Comparison of ENCODE assay signal across 1 fruit fly cellular context in the genomic region with DNA sequence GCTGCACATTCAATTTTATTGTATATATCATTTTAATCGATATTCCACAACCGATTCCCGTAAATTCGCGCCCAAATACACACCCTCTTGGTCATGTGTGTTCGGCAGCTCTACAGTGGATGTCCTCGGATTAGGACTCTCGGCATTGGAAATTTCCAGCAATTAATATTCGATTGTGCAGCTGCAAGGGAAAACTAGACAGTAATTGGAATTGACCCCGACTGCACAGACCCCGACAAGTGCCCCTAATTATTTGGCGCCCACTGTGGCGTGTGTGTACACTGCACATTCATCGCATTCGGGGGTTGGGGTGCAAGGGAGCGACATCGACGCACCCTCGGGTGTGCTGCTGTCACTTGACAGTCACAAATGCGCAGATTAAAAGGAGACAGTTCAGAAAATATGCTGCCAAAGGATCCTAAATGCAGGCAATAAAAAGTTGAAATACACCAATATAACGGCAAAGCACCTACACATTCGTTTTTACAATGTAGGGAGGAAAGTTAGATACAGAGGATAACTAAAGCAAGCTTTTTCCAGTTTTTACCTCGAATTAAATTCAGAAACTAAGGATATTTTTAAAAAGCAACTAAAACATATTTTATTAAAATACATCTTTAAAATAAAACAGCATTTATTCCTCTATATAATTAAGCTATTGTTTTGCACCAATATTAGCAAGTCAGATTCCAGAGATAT.
A peak's percentile ranks its signal among the peaks of the same experiment; 100 is the strongest.
TF ChIP-seq lines count a peak whose summit lies in the region.

No protein-coding gene starts in this region.

TF ChIP-seq in whole organism, embryonic, 481 proteins besides CTCF, POLR2A, EP300 and RAD21 (continued from another document and continues in another):
- TF ChIP-seq CoRest (tag; optimal IDR thresholded peaks at IDR 0.05; lab: Kevin White, UChicago) = no peak
- no peak for TF ChIP-seq CG9215 (GFP tag; IDR thresholded peaks at IDR 0.05; lab: Robert Waterston, UW)
- no peak for TF ChIP-seq sob (GFP tag; IDR thresholded peaks at IDR 0.05; lab: Robert Waterston, UW)
- no peak for TF ChIP-seq sqz (GFP tag; optimal IDR thresholded peaks at IDR 0.05; lab: Kevin White, UChicago)
- no peak for TF ChIP-seq maf-S (GFP tag; optimal IDR thresholded peaks at IDR 0.05; lab: Kevin White, UChicago)
- TF ChIP-seq salm (tag; optimal IDR thresholded peaks at IDR 0.05; lab: Kevin White, UChicago) = no peak
- no peak for TF ChIP-seq Xbp1 (GFP tag; optimal IDR thresholded peaks at IDR 0.05; lab: Kevin White, UChicago)
- TF ChIP-seq odd (GFP tag; optimal IDR thresholded peaks at IDR 0.05; lab: Kevin White, UChicago) = no peak
- 0 out of 2 replicates have a peak, but pooled peaks have one; percentile 20 for TF ChIP-seq chm (GFP tag; IDR thresholded peaks at IDR 0.05; lab: Robert Waterston, UW)
- TF ChIP-seq CG3281 (GFP tag; optimal IDR thresholded peaks at IDR 0.05; lab: Kevin White, UChicago) = no peak
- TF ChIP-seq CG14965 (GFP tag; optimal IDR thresholded peaks at IDR 0.05; lab: Kevin White, UChicago; ENCODE audit: borderline replicate concordance) = no peak
- no peak for TF ChIP-seq Dek (tag; optimal IDR thresholded peaks at IDR 0.05; lab: Kevin White, UChicago)
- TF ChIP-seq MBD-R2 (GFP tag; IDR thresholded peaks at IDR 0.05; lab: Robert Waterston, UW) = no peak; the same call in 1 of the 2 replicates
- TF ChIP-seq CG12104 (GFP tag; optimal IDR thresholded peaks at IDR 0.05; lab: Kevin White, UChicago) = no peak
- TF ChIP-seq ranshi (GFP tag; IDR thresholded peaks at IDR 0.05; lab: Robert Waterston, UW) = no peak
- no peak for TF ChIP-seq CrebB (tag; optimal IDR thresholded peaks at IDR 0.05; lab: Kevin White, UChicago)
- no peak for TF ChIP-seq CG13424 (tag; optimal IDR thresholded peaks at IDR 0.05; lab: Kevin White, UChicago)
- TF ChIP-seq Oaz (GFP tag; IDR thresholded peaks at IDR 0.05; lab: Robert Waterston, UW) = no peak
- 0 out of 2 replicates have a peak, but pooled peaks have one; percentile 15 for TF ChIP-seq seq (GFP tag; IDR thresholded peaks at IDR 0.05; lab: Robert Waterston, UW)
- no peak for TF ChIP-seq al (GFP tag; IDR thresholded peaks at IDR 0.05; lab: Robert Waterston, UW)
- TF ChIP-seq Xrp1 (GFP tag; IDR thresholded peaks at IDR 0.05; lab: Robert Waterston, UW) = 0 out of 2 replicates have a peak, but pooled peaks have one; percentile 21
- TF ChIP-seq jing (GFP tag; optimal IDR thresholded peaks at IDR 0.05; lab: Kevin White, UChicago) = no peak
- no peak for TF ChIP-seq oc (tag; optimal IDR thresholded peaks at IDR 0.05; lab: Kevin White, UChicago)
- TF ChIP-seq CG3407 (GFP tag; optimal IDR thresholded peaks at IDR 0.05; lab: Kevin White, UChicago) = no peak
- no peak for TF ChIP-seq Neu2 (GFP tag; optimal IDR thresholded peaks at IDR 0.05; lab: Kevin White, UChicago; ENCODE audit: borderline replicate concordance)
- TF ChIP-seq psq (GFP tag; optimal IDR thresholded peaks at IDR 0.05; lab: Kevin White, UChicago) = no peak
- no peak for TF ChIP-seq HLHmδ (GFP tag; optimal IDR thresholded peaks at IDR 0.05; lab: Kevin White, UChicago)
- no peak for TF ChIP-seq CG7357 (GFP tag; IDR thresholded peaks at IDR 0.05; lab: Robert Waterston, UW)
- TF ChIP-seq CG13123 (GFP tag; optimal IDR thresholded peaks at IDR 0.05; lab: Kevin White, UChicago) = no peak
- TF ChIP-seq klu (GFP tag; IDR thresholded peaks at IDR 0.05; lab: Robert Waterston, UW) = no peak
- no peak for TF ChIP-seq ttk (GFP tag; IDR thresholded peaks at IDR 0.05; lab: Robert Waterston, UW)
- TF ChIP-seq ssp (GFP tag; IDR thresholded peaks at IDR 0.05; lab: Robert Waterston, UW) = no peak
- peak; percentile 35 for TF ChIP-seq CG1603 (tag; optimal IDR thresholded peaks at IDR 0.05; lab: Kevin White, UChicago)
- TF ChIP-seq chif (GFP tag; optimal IDR thresholded peaks at IDR 0.05; lab: Kevin White, UChicago) = peak in 1 of 2 experiments; percentile 12
- no peak for TF ChIP-seq Ets65A (GFP tag; lab: Kevin White, UChicago)
- no peak for TF ChIP-seq CG12744 (GFP tag; optimal IDR thresholded peaks at IDR 0.05; lab: Kevin White, UChicago)
- no peak for TF ChIP-seq CHES-1-like (GFP tag; optimal IDR thresholded peaks at IDR 0.05; lab: Kevin White, UChicago)
- no peak for TF ChIP-seq Scr (GFP tag; IDR thresholded peaks at IDR 0.05; lab: Robert Waterston, UW; ENCODE audit: partially characterized antibody)
- no peak for TF ChIP-seq CG11247 (GFP tag; IDR thresholded peaks at IDR 0.05; lab: Robert Waterston, UW)
- TF ChIP-seq CG12071 (GFP tag; optimal IDR thresholded peaks at IDR 0.05; lab: Kevin White, UChicago) = no peak
- no peak for TF ChIP-seq Ets97D (GFP tag; optimal IDR thresholded peaks at IDR 0.05; lab: Kevin White, UChicago)
- no peak for TF ChIP-seq mld (GFP tag; IDR thresholded peaks at IDR 0.05; lab: Robert Waterston, UW; ENCODE audit: partially characterized antibody)
- no peak for TF ChIP-seq ATbp (GFP tag; optimal IDR thresholded peaks at IDR 0.05; lab: Kevin White, UChicago)
- TF ChIP-seq tin (GFP tag; optimal IDR thresholded peaks at IDR 0.05; lab: Kevin White, UChicago) = peak; percentile 18
- no peak for TF ChIP-seq knrl (GFP tag; IDR thresholded peaks at IDR 0.05; lab: Robert Waterston, UW; ENCODE audit: partially characterized antibody)
- no peak for TF ChIP-seq crol (GFP tag; IDR thresholded peaks at IDR 0.05; lab: Robert Waterston, UW)
- peak; percentile 85 for TF ChIP-seq CG11696 (GFP tag; IDR thresholded peaks at IDR 0.05; lab: Robert Waterston, UW)
- no peak for TF ChIP-seq CG10565 (GFP tag; optimal IDR thresholded peaks at IDR 0.05; lab: Kevin White, UChicago)
- TF ChIP-seq NFAT (GFP tag; IDR thresholded peaks at IDR 0.05; lab: Robert Waterston, UW) = no peak
- TF ChIP-seq CG17328 (GFP tag; IDR thresholded peaks at IDR 0.05; lab: Robert Waterston, UW) = 0 out of 2 replicates have a peak, but pooled peaks have one; percentile 13
- TF ChIP-seq corto (GFP tag; optimal IDR thresholded peaks at IDR 0.05; lab: Kevin White, UChicago) = no peak
- no peak for TF ChIP-seq CG12236 (GFP tag; optimal IDR thresholded peaks at IDR 0.05; lab: Kevin White, UChicago)
- TF ChIP-seq CG15011 (GFP tag; optimal IDR thresholded peaks at IDR 0.05; lab: Kevin White, UChicago) = no peak
- TF ChIP-seq H15 (GFP tag; IDR thresholded peaks at IDR 0.05; lab: Robert Waterston, UW) = 0 out of 3 replicates have a peak, but pooled peaks have one; percentile 41
- TF ChIP-seq wor (GFP tag; IDR thresholded peaks at IDR 0.05; lab: Robert Waterston, UW) = no peak
- TF ChIP-seq usp (GFP tag; optimal IDR thresholded peaks at IDR 0.05; lab: Kevin White, UChicago) = no peak
- TF ChIP-seq HLH3B (GFP tag; IDR thresholded peaks at IDR 0.05; lab: Robert Waterston, UW) = no peak
- no peak for TF ChIP-seq CG5180 (GFP tag; optimal IDR thresholded peaks at IDR 0.05; lab: Kevin White, UChicago)
- TF ChIP-seq CG15479 (GFP tag; optimal IDR thresholded peaks at IDR 0.05; lab: Kevin White, UChicago) = no peak
- TF ChIP-seq CG7271 (tag; optimal IDR thresholded peaks at IDR 0.05; lab: Kevin White, UChicago) = no peak
- TF ChIP-seq Hmx (GFP tag; optimal IDR thresholded peaks at IDR 0.05; lab: Kevin White, UChicago) = no peak
- TF ChIP-seq z (GFP tag; IDR thresholded peaks at IDR 0.05; lab: Robert Waterston, UW) = no peak
- TF ChIP-seq sisA (GFP tag; IDR thresholded peaks at IDR 0.05; lab: Robert Waterston, UW) = peak; percentile 22; the same call in 1 of the 2 replicates
- TF ChIP-seq disco-r (GFP tag; optimal IDR thresholded peaks at IDR 0.05; lab: Kevin White, UChicago) = no peak
- no peak for TF ChIP-seq sug (tag; optimal IDR thresholded peaks at IDR 0.05; lab: Kevin White, UChicago)
- TF ChIP-seq Poxn (GFP tag; IDR thresholded peaks at IDR 0.05; lab: Robert Waterston, UW) = no peak
- peak; percentile 56 for TF ChIP-seq pros (GFP tag; optimal IDR thresholded peaks at IDR 0.05; lab: Kevin White, UChicago)
- TF ChIP-seq CG9876 (GFP tag; optimal IDR thresholded peaks at IDR 0.05; lab: Kevin White, UChicago) = no peak
- TF ChIP-seq CG7928 (GFP tag; optimal IDR thresholded peaks at IDR 0.05; lab: Kevin White, UChicago) = no peak
- TF ChIP-seq CG11723 (GFP tag; optimal IDR thresholded peaks at IDR 0.05; lab: Kevin White, UChicago) = no peak
- TF ChIP-seq Kr (GFP tag; optimal IDR thresholded peaks at IDR 0.05; lab: Kevin White, UChicago) = no peak
- TF ChIP-seq lola (GFP tag; optimal IDR thresholded peaks at IDR 0.05; lab: Kevin White, UChicago) = no peak
- no peak for TF ChIP-seq sens (GFP tag; lab: Kevin White, UChicago)
- TF ChIP-seq CG8359 (GFP tag; optimal IDR thresholded peaks at IDR 0.05; lab: Kevin White, UChicago; ENCODE audit: borderline replicate concordance) = no peak
- TF ChIP-seq Dfd (GFP tag; optimal IDR thresholded peaks at IDR 0.05; lab: Kevin White, UChicago) = no peak
- no peak for TF ChIP-seq CG4282 (GFP tag; optimal IDR thresholded peaks at IDR 0.05; lab: Kevin White, UChicago)
- TF ChIP-seq CG12155 (GFP tag; optimal IDR thresholded peaks at IDR 0.05; lab: Kevin White, UChicago) = no peak
- no peak for TF ChIP-seq twi (tag; optimal IDR thresholded peaks at IDR 0.05; lab: Kevin White, UChicago)
- peak; percentile 24 for TF ChIP-seq CG15073 (GFP tag; optimal IDR thresholded peaks at IDR 0.05; lab: Kevin White, UChicago)
- no peak for TF ChIP-seq jumu (GFP tag; optimal IDR thresholded peaks at IDR 0.05; lab: Kevin White, UChicago)
- no peak for TF ChIP-seq az2 (GFP tag; optimal IDR thresholded peaks at IDR 0.05; lab: Kevin White, UChicago)
- no peak for TF ChIP-seq gce (GFP tag; IDR thresholded peaks at IDR 0.05; lab: Robert Waterston, UW)
- no peak for TF ChIP-seq Opbp (GFP tag; IDR thresholded peaks at IDR 0.05; lab: Robert Waterston, UW; ENCODE audit: partially characterized antibody)
- TF ChIP-seq emc (GFP tag; optimal IDR thresholded peaks at IDR 0.05; lab: Kevin White, UChicago) = no peak
- no peak for TF ChIP-seq CG42726 (GFP tag; IDR thresholded peaks at IDR 0.05; lab: Robert Waterston, UW; ENCODE audit: partially characterized antibody)
- TF ChIP-seq CG33557 (GFP tag; optimal IDR thresholded peaks at IDR 0.05; lab: Kevin White, UChicago) = no peak
- TF ChIP-seq B-H1 (GFP tag; IDR thresholded peaks at IDR 0.05; lab: Robert Waterston, UW) = no peak
- 0 out of 2 replicates have a peak, but pooled peaks have one; percentile 23 for TF ChIP-seq CG10366 (GFP tag; IDR thresholded peaks at IDR 0.05; lab: Robert Waterston, UW)
- TF ChIP-seq CG30403 (GFP tag; optimal IDR thresholded peaks at IDR 0.05; lab: Kevin White, UChicago) = no peak
- TF ChIP-seq ERR (GFP tag; optimal IDR thresholded peaks at IDR 0.05; lab: Kevin White, UChicago) = no peak
- TF ChIP-seq pnt (GFP tag; optimal IDR thresholded peaks at IDR 0.05; lab: Kevin White, UChicago) = no peak
- TF ChIP-seq nom (GFP tag; optimal IDR thresholded peaks at IDR 0.05; lab: Kevin White, UChicago) = no peak
- peak; percentile 62 for TF ChIP-seq Med (GFP tag; lab: Kevin White, UChicago)
- no peak for TF ChIP-seq CG8765 (GFP tag; IDR thresholded peaks at IDR 0.05; lab: Robert Waterston, UW)
- no peak for TF ChIP-seq CG8478 (optimal IDR thresholded peaks at IDR 0.05; lab: Kevin White, UChicago)
- TF ChIP-seq CG8388 (GFP tag; optimal IDR thresholded peaks at IDR 0.05; lab: Kevin White, UChicago) = peak; percentile 5
- no peak for TF ChIP-seq Sry-δ (GFP tag; optimal IDR thresholded peaks at IDR 0.05; lab: Kevin White, UChicago)
- TF ChIP-seq sima (GFP tag; optimal IDR thresholded peaks at IDR 0.05; lab: Kevin White, UChicago) = no peak
- no peak for TF ChIP-seq Abd-B (GFP tag; optimal IDR thresholded peaks at IDR 0.05; lab: Kevin White, UChicago)
- no peak for TF ChIP-seq CG2120 (GFP tag; optimal IDR thresholded peaks at IDR 0.05; lab: Kevin White, UChicago)
- no peak for TF ChIP-seq pita (GFP tag; optimal IDR thresholded peaks at IDR 0.05; lab: Kevin White, UChicago)
- TF ChIP-seq Sin3A (optimal IDR thresholded peaks at IDR 0.05; lab: Kevin White, UChicago) = no peak
- no peak for TF ChIP-seq zfh2 (GFP tag; optimal IDR thresholded peaks at IDR 0.05; lab: Kevin White, UChicago)
- no peak for TF ChIP-seq Max (GFP tag; optimal IDR thresholded peaks at IDR 0.05; lab: Kevin White, UChicago)
- no peak for TF ChIP-seq CG6791 (GFP tag; IDR thresholded peaks at IDR 0.05; lab: Robert Waterston, UW; ENCODE audit: partially characterized antibody)
- TF ChIP-seq p53 (GFP tag; optimal IDR thresholded peaks at IDR 0.05; lab: Kevin White, UChicago) = no peak
- TF ChIP-seq CG11085 (GFP tag; IDR thresholded peaks at IDR 0.05; lab: Robert Waterston, UW) = no peak
- 0 out of 2 replicates have a peak, but pooled peaks have one; percentile 20 for TF ChIP-seq slbo (GFP tag; IDR thresholded peaks at IDR 0.05; lab: Robert Waterston, UW)
- TF ChIP-seq Ravus (GFP tag; IDR thresholded peaks at IDR 0.05; lab: Robert Waterston, UW) = no peak
- no peak for TF ChIP-seq CG6813 (GFP tag; optimal IDR thresholded peaks at IDR 0.05; lab: Kevin White, UChicago)
- peak; percentile 23; the same call in 2 of the 4 replicates for TF ChIP-seq Gug (GFP tag; IDR thresholded peaks at IDR 0.05; lab: Robert Waterston, UW)
- no peak for TF ChIP-seq HmgD (GFP tag; optimal IDR thresholded peaks at IDR 0.05; lab: Kevin White, UChicago)
- TF ChIP-seq Nf-YB (GFP tag; optimal IDR thresholded peaks at IDR 0.05; lab: Kevin White, UChicago) = no peak
- peak in 1 of 2 experiments; percentile 23 for TF ChIP-seq bsh (GFP tag; optimal IDR thresholded peaks at IDR 0.05; lab: Kevin White, UChicago)
- no peak for TF ChIP-seq CG4404 (GFP tag; IDR thresholded peaks at IDR 0.05; lab: Robert Waterston, UW)
- TF ChIP-seq CG4854 (GFP tag; optimal IDR thresholded peaks at IDR 0.05; lab: Kevin White, UChicago) = no peak
- no peak for TF ChIP-seq CG9437 (GFP tag; optimal IDR thresholded peaks at IDR 0.05; lab: Kevin White, UChicago)
- TF ChIP-seq slp2 (GFP tag; optimal IDR thresholded peaks at IDR 0.05; lab: Kevin White, UChicago) = no peak
- no peak for TF ChIP-seq ind (GFP tag; optimal IDR thresholded peaks at IDR 0.05; lab: Kevin White, UChicago)
- TF ChIP-seq NfI (GFP tag; optimal IDR thresholded peaks at IDR 0.05; lab: Kevin White, UChicago) = no peak
- TF ChIP-seq ash1 (GFP tag; optimal IDR thresholded peaks at IDR 0.05; lab: Kevin White, UChicago) = no peak
- no peak for TF ChIP-seq bowl (GFP tag; IDR thresholded peaks at IDR 0.05; lab: Robert Waterston, UW)
- no peak for TF ChIP-seq Asciz (GFP tag; optimal IDR thresholded peaks at IDR 0.05; lab: Kevin White, UChicago)
- no peak for TF ChIP-seq ara (GFP tag; IDR thresholded peaks at IDR 0.05; lab: Robert Waterston, UW)
- no peak for TF ChIP-seq cato (GFP tag; optimal IDR thresholded peaks at IDR 0.05; lab: Kevin White, UChicago; ENCODE audit: borderline replicate concordance)
- no peak for TF ChIP-seq cad (GFP tag; optimal IDR thresholded peaks at IDR 0.05; lab: Kevin White, UChicago)
- no peak for TF ChIP-seq CG4328 (GFP tag; optimal IDR thresholded peaks at IDR 0.05; lab: Kevin White, UChicago)
- TF ChIP-seq CG14667 (GFP tag; IDR thresholded peaks at IDR 0.05; lab: Robert Waterston, UW) = no peak
